Worm (Caenorhabditis elegans): Measurements from ENCODE around the gene ZC487.2.

The ZC487.2 gene

DNA sequence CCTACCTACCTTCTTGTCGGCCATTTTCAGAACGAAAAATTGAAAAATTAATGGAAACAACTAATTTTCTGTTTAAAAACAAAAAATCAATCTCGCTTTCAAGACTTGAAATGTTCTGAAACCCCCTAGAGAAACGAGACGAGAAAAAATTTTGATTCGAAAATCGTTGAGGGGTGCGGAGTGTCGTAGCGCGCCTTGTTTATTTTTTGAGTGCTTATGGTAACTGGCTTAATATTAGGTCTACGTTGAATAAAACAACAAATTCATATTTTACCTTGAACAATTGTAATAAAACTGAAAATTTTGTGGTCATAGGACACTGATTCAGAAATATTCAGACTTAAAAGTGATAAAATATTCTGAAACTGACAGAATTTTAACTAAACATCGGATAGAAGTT lies 11.8 kb downstream of the ZC487.2 start, which contains the start of gene sna-1:
Gene sna-1 (minus strand): TSS at position 218 of the 400 bp plus-strand sequence.
- peak; percentile 3 for TF ChIP-seq pha-4 (tag; optimal IDR thresholded peaks at IDR 0.05)
- peak; percentile 30 for TF ChIP-seq nfya-1 (tag; optimal IDR thresholded peaks at IDR 0.05; ENCODE audit: insufficient read depth)
- peak; percentile 42 for TF ChIP-seq lin-15B (tag; optimal IDR thresholded peaks at IDR 0.05)
- TF ChIP-seq pqm-1 (tag; optimal IDR thresholded peaks at IDR 0.05), result no peak
- TF ChIP-seq hmg-11 (tag; optimal IDR thresholded peaks at IDR 0.05), result peak; percentile 16
- no peak for TF ChIP-seq mdl-1 (tag; optimal IDR thresholded peaks at IDR 0.05)
- TF ChIP-seq egl-5 (tag; optimal IDR thresholded peaks at IDR 0.05), result no peak
- no peak for TF ChIP-seq ceh-16 (tag; optimal IDR thresholded peaks at IDR 0.05)
- TF ChIP-seq mml-1 (tag; optimal IDR thresholded peaks at IDR 0.05), result no peak

DNA sequence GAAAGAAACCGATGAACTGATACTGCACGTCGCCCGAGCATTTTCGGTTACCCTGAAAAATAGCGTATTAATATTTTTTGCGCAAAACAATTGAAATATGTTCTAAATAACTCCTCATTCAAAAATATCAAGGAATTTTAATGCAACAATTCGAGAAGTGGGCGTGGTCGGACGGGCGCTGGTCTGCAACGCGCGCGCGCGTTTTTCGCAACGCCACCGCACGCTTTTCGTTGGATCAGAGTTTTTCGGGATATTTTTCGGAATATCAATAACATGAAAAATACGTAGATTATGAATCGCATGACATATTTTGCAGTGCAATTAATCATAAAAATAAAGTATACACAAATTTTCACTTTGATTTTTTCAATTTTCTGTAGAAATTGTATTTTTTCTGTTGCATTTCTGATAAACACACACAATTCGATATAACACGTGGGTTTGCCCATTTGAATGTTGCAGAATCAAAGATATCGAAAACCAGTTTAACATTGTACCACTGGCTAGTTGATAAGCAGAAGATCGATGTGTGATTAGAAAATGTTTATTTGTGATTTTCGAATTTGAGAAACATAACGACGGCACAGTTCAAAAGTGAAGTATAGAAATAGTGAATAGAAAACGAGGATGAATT lies 13.1 kb downstream of the ZC487.2 start, which contains the start of gene dlst-1:
Gene dlst-1 (minus strand): TSS at position 52 of the 634 bp plus-strand sequence.
- TF ChIP-seq sea-2 (GFP tag; optimal IDR thresholded peaks at IDR 0.05) (no peak), fos-1 (tag; optimal IDR thresholded peaks at IDR 0.05) (no peak), snpc-4 (tag; optimal IDR thresholded peaks at IDR 0.05) (no peak), eor-1 (tag; optimal IDR thresholded peaks at IDR 0.05) (no peak), unc-39 (tag; optimal IDR thresholded peaks at IDR 0.05) (no peak), jun-1 (tag; optimal IDR thresholded peaks at IDR 0.05) (no peak), hmg-11 (tag; optimal IDR thresholded peaks at IDR 0.05) (peak; percentile 86), mml-1 (tag; optimal IDR thresholded peaks at IDR 0.05) (no peak), skn-1 (tag; optimal IDR thresholded peaks at IDR 0.05) (peak; percentile 1), nhr-237 (tag; optimal IDR thresholded peaks at IDR 0.05) (no peak), ceh-9 (tag; optimal IDR thresholded peaks at IDR 0.05) (no peak), lin-15B (tag; optimal IDR thresholded peaks at IDR 0.05) (peak; percentile 46), ztf-4 (tag; optimal IDR thresholded peaks at IDR 0.05) (no peak), elt-2 (tag; optimal IDR thresholded peaks at IDR 0.05) (peak; percentile 26), lin-39 (tag; optimal IDR thresholded peaks at IDR 0.05) (peak; percentile 74), fkh-2 (tag; optimal IDR thresholded peaks at IDR 0.05) (no peak), nhr-43 (tag; optimal IDR thresholded peaks at IDR 0.05; ENCODE audit: poor library complexity, severe bottlenecking) (peak; percentile 52), mdl-1 (tag; optimal IDR thresholded peaks at IDR 0.05) (no peak), elt-1 (tag; optimal IDR thresholded peaks at IDR 0.05) (no peak), ztf-11 (tag; optimal IDR thresholded peaks at IDR 0.05) (no peak), lsy-12 (tag; optimal IDR thresholded peaks at IDR 0.05) (no peak), nfya-1 (tag; optimal IDR thresholded peaks at IDR 0.05; ENCODE audit: insufficient read depth) (peak; percentile 40), nhr-23 (tag; optimal IDR thresholded peaks at IDR 0.05) (peak; percentile 37), ceh-16 (tag; optimal IDR thresholded peaks at IDR 0.05) (no peak), nhr-12 (tag; optimal IDR thresholded peaks at IDR 0.05) (no peak), elt-3 (tag; optimal IDR thresholded peaks at IDR 0.05) (no peak)

DNA sequence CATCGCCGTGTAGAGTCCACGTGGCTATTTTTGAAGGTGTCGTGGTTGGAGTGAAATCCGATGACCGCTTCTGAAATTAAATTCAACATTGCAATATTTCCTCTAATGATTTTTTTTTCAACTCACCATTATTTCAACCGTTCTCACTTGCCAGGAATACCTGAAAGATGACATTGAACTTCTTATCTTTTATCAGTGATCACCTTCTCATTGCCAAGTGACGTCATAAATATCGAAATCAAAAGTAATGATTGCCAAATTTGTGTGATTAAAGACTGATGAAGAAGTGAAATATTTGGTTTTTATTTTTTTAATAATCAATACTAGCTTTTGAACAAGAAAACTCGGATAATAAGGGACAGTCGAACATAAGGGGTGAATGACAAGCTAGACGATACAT lies 15.5 kb downstream of the ZC487.2 start, which contains the start of gene W02F12.4:
Gene W02F12.4 (minus strand): TSS at position 164 of the 400 bp plus-strand sequence.
- TF ChIP-seq lin-39 (tag; optimal IDR thresholded peaks at IDR 0.05), result no peak
- no peak for TF ChIP-seq nhr-12 (tag; optimal IDR thresholded peaks at IDR 0.05)
- peak; percentile 65 for TF ChIP-seq pqm-1 (tag; optimal IDR thresholded peaks at IDR 0.05)
- peak; percentile 61 for TF ChIP-seq nhr-25 (tag; optimal IDR thresholded peaks at IDR 0.05)
- TF ChIP-seq mdl-1 (tag; optimal IDR thresholded peaks at IDR 0.05), result no peak
- no peak for TF ChIP-seq jun-1 (tag; optimal IDR thresholded peaks at IDR 0.05)
- no peak for TF ChIP-seq hmg-11 (tag; optimal IDR thresholded peaks at IDR 0.05)
- TF ChIP-seq elt-3 (tag; optimal IDR thresholded peaks at IDR 0.05), result peak in 2 of 3 experiments; percentile 4 to 71
- peak; percentile 46 for TF ChIP-seq ceh-28 (tag; optimal IDR thresholded peaks at IDR 0.05)
- no peak for TF ChIP-seq mml-1 (tag; optimal IDR thresholded peaks at IDR 0.05)
- TF ChIP-seq elt-2 (tag; optimal IDR thresholded peaks at IDR 0.05), result peak; percentile 88
- no peak for TF ChIP-seq fos-1 (tag; optimal IDR thresholded peaks at IDR 0.05)
- no peak for TF ChIP-seq elt-1 (tag; optimal IDR thresholded peaks at IDR 0.05)

DNA sequence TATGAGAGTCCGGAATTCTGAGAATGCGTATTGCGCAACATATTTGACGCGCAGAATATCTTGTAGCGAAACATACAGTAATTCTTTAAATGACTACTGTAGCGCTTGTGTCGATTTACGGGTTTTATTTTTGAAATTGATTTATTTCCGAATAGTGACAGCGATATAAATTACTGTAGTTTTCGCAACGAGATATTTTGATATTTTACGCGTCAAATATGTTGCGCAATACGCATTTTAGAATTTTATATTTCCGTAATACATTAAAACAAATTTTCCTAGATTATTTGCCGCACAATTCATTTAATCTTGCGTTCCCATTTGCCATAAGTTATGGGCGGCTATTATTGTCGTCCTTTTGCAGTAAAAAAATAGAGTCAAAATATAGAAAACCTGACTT lies 16.9 kb downstream of the ZC487.2 start:
- TF ChIP-seq sea-2 (GFP tag; optimal IDR thresholded peaks at IDR 0.05) (no peak), fkh-2 (tag; optimal IDR thresholded peaks at IDR 0.05) (no peak), fos-1 (tag; optimal IDR thresholded peaks at IDR 0.05) (no peak), skn-1 (tag; optimal IDR thresholded peaks at IDR 0.05) (no peak), ztf-11 (tag; optimal IDR thresholded peaks at IDR 0.05) (no peak), elt-3 (tag; optimal IDR thresholded peaks at IDR 0.05) (no peak), R02D3.7 (tag; optimal IDR thresholded peaks at IDR 0.05) (no peak), nhr-67 (tag; optimal IDR thresholded peaks at IDR 0.05) (no peak), tbx-2 (tag; optimal IDR thresholded peaks at IDR 0.05) (no peak)
